Worm (Caenorhabditis elegans) whole organism, mixed stage, embryonic: Measurements from ENCODE around the gene srb-5.
"Not testable (repeated sequence)": the region's sequence is repeated elsewhere in the genome, so short reads cannot be mapped to it uniquely, and the experiment has no call there.

Source experiments
- ceh-43 ChIP-seq: fragments of 200-800 bp; sonication (Bioruptor generic); optimal IDR thresholded peaks from 2 replicates; lab custom pipeline; 2018; ENCODE audit warnings: mild to moderate bottlenecking, missing genetic modification characterization, moderate library complexity, missing compliant biosample characterization
- ces-1 ChIP-seq: fragments of 150-350 bp; optimal IDR thresholded peaks from 2 replicates; lab custom pipeline; 2014; ENCODE audit warnings: missing biosample characterization, missing genetic modification reagents, missing genetic modification characterization
- cnd-1 ChIP-seq: fragments of 200-800 bp; sonication (Bioruptor generic); optimal IDR thresholded peaks from 2 replicates; lab custom pipeline; 2018; ENCODE audit warnings: mild to moderate bottlenecking, missing genetic modification characterization, missing compliant biosample characterization
- drap-1 ChIP-seq: fragments of 200-800 bp; sonication (Bioruptor generic); optimal IDR thresholded peaks from 3 replicates; lab custom pipeline; 2018; ENCODE audit warnings: mild to moderate bottlenecking, missing genetic modification characterization, missing compliant biosample characterization
- elt-1 ChIP-seq: sonication (generic microtip); optimal IDR thresholded peaks from 2 replicates; lab custom pipeline; 2017; ENCODE audit warnings: missing genetic modification characterization, mild to moderate bottlenecking, missing compliant biosample characterization, antibody characterized with exemption, moderate library complexity, borderline replicate concordance; ENCODE audit not compliant: insufficient read depth
- hlh-1 ChIP-seq: fragments of 150-350 bp; optimal IDR thresholded peaks from 2 replicates; lab custom pipeline; 2014; ENCODE audit warnings: missing biosample characterization, missing genetic modification reagents, missing genetic modification characterization
- lin-13 ChIP-seq: fragments of 150-350 bp; optimal IDR thresholded peaks from 2 replicates; lab custom pipeline; 2014; ENCODE audit warnings: missing biosample characterization, missing genetic modification characterization
- nhr-237 ChIP-seq: fragments of 150-350 bp; optimal IDR thresholded peaks from 2 replicates; lab custom pipeline; 2014; ENCODE audit warnings: missing biosample characterization, missing genetic modification characterization
- nhr-28 ChIP-seq: fragments of 150-350 bp; optimal IDR thresholded peaks from 2 replicates; lab custom pipeline; 2014; ENCODE audit warnings: missing biosample characterization, missing genetic modification characterization
- nhr-76 ChIP-seq: sonication (generic microtip); optimal IDR thresholded peaks from 2 replicates; lab custom pipeline; 2017; ENCODE audit warnings: missing biosample characterization, missing genetic modification characterization
- sptf-1 ChIP-seq: sonication (generic microtip); optimal IDR thresholded peaks from 2 replicates; lab custom pipeline; 2017; ENCODE audit warnings: mild to moderate bottlenecking, missing genetic modification characterization, moderate library complexity, missing compliant biosample characterization
- unc-62 ChIP-seq: fragments of 150-350 bp; optimal IDR thresholded peaks from 2 replicates; lab custom pipeline; 2014; ENCODE audit warnings: missing biosample characterization, missing genetic modification reagents, missing genetic modification characterization
- ztf-11 ChIP-seq: fragments of 150-350 bp; optimal IDR thresholded peaks from 2 replicates; lab custom pipeline; 2014; ENCODE audit warnings: missing biosample characterization, missing genetic modification characterization

DNA sequence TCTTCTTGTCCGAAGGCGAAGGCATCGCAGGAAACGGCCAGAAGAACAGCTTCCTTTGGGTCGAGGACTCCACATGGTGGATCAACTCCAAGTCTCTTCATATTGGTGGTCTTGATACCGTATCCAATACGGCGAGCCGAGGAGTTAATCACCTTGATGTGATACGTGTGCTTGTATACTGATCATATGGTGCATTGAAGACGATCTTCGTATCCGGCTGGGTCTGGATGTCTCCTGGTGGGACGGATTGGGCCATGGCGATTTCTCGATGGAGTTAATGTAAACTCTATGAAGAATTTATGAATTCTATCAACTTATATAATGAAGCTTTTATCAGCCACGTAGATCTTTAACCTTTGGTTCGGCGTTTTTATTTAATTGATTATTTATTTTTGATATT, 47.9 kb downstream of the srb-5 start, which contains the start of gene msp-74:
- TF ChIP-seq elt-1 (tag; lab: Kevin White, UChicago); cnd-1; ztf-11; nhr-28 (tag; lab: Kevin White, UChicago); nhr-237 (tag; lab: Kevin White, UChicago); ceh-43; nhr-76 (tag; lab: Kevin White, UChicago); unc-62 (GFP tag; lab: Kevin White, UChicago); drap-1; sptf-1 (tag; lab: Kevin White, UChicago); lin-13 (tag; lab: Kevin White, UChicago); hlh-1 (tag; lab: Kevin White, UChicago); ces-1 (GFP tag; lab: Kevin White, UChicago): not testable (repeated sequence)
